Fruit fly (Drosophila melanogaster) whole organism, embryonic: ENCODE data around the gene Trxr1.
A peak's percentile ranks its signal among the peaks of the same experiment; 100 is the strongest.

Source experiments
- Abd-B ChIP-seq: fragments of 200-800 bp; sonication (Bioruptor generic); optimal IDR thresholded peaks from 2 replicates; lab custom pipeline; 2018; ENCODE audit warnings: missing biosample characterization, mild to moderate bottlenecking, missing genetic modification characterization, moderate library complexity
- Awh ChIP-seq: fragments of 200-800 bp; sonication (Bioruptor generic); IDR thresholded peaks from 2 replicates; pipeline ENCODE4, ENCODE4 v1.3.6; 2022; ENCODE audit warnings: missing biosample characterization, missing genetic modification characterization
- CG10321 ChIP-seq: fragments of 200-800 bp; sonication (Bioruptor generic); IDR thresholded peaks from 2 replicates; pipeline ENCODE4 v1.3.6; 2022; ENCODE audit warnings: missing biosample characterization, missing genetic modification characterization
- CG10979 ChIP-seq: fragments of 200-800 bp; sonication (Bioruptor generic); optimal IDR thresholded peaks from 2 replicates; lab custom pipeline; 2018; ENCODE audit warnings: missing biosample characterization, mild to moderate bottlenecking, missing genetic modification characterization, moderate library complexity
- CG11093 ChIP-seq: fragments of 200-800 bp; sonication (Bioruptor generic); IDR thresholded peaks from 3 replicates; pipeline ENCODE4 v1.3.6; 2022; ENCODE audit warnings: missing biosample characterization, missing genetic modification characterization
- CG11560 ChIP-seq: fragments of 200-800 bp; sonication (Bioruptor generic); IDR thresholded peaks from 3 replicates; pipeline ENCODE4 v1.3.6; 2022; ENCODE audit warnings: missing biosample characterization, missing genetic modification characterization
- CG12071 ChIP-seq: fragments of 200-800 bp; sonication (Bioruptor generic); optimal IDR thresholded peaks from 3 replicates; lab custom pipeline; 2018; ENCODE audit warnings: missing biosample characterization, mild to moderate bottlenecking, missing genetic modification characterization
- CG14441 ChIP-seq: fragments of 200-800 bp; sonication (Bioruptor generic); IDR thresholded peaks from 2 replicates; pipeline ENCODE4 v1.3.6; 2022; ENCODE audit warnings: missing biosample characterization, missing genetic modification characterization
- CG14667 ChIP-seq: fragments of 200-800 bp; sonication (Bioruptor generic); IDR thresholded peaks from 2 replicates; pipeline ENCODE4 v1.3.6; 2022; ENCODE audit warnings: missing biosample characterization, missing genetic modification characterization
- CG16813 ChIP-seq: fragments of 200-800 bp; sonication (Bioruptor generic); IDR thresholded peaks from 3 replicates; pipeline ENCODE4 v1.3.6; 2022; ENCODE audit warnings: missing biosample characterization, missing genetic modification characterization; ENCODE audit not compliant: partially characterized antibody
- CG17361 ChIP-seq: fragments of 200-800 bp; sonication (Bioruptor generic); IDR thresholded peaks from 3 replicates; pipeline ENCODE4 v1.3.6; 2022; ENCODE audit warnings: missing biosample characterization, missing genetic modification characterization
- CG17829 ChIP-seq: fragments of 200-800 bp; optimal IDR thresholded peaks from 2 replicates; lab custom pipeline; 2019; ENCODE audit warnings: missing biosample characterization, mild to moderate bottlenecking, missing genetic modification characterization, moderate library complexity
- CG17912 ChIP-seq: fragments of 200-800 bp; sonication (Bioruptor generic); optimal IDR thresholded peaks from 2 replicates; lab custom pipeline; 2018; ENCODE audit warnings: missing biosample characterization, mild to moderate bottlenecking, missing genetic modification characterization
- CG18619 ChIP-seq: fragments of 200-800 bp; sonication (Bioruptor generic); optimal IDR thresholded peaks from 3 replicates; lab custom pipeline; 2017; ENCODE audit warnings: missing biosample characterization, mild to moderate bottlenecking, missing genetic modification characterization
- CG2120 ChIP-seq: fragments of 200-800 bp; sonication (Bioruptor generic); optimal IDR thresholded peaks from 3 replicates; lab custom pipeline; 2016; ENCODE audit warnings: missing biosample characterization, missing genetic modification characterization
- CG2129 ChIP-seq: fragments of 200-800 bp; sonication (Bioruptor generic); IDR thresholded peaks from 2 replicates; pipeline ENCODE4 v1.3.6; 2022; ENCODE audit warnings: missing biosample characterization, missing genetic modification characterization; ENCODE audit not compliant: partially characterized antibody
- CG3995 ChIP-seq: fragments of 200-800 bp; sonication (Bioruptor generic); optimal IDR thresholded peaks from 3 replicates; lab custom pipeline; 2016; ENCODE audit warnings: missing biosample characterization, missing genetic modification characterization
- CG42726 ChIP-seq: fragments of 200-800 bp; sonication (Bioruptor generic); IDR thresholded peaks from 2 replicates; pipeline ENCODE4 v1.3.6; 2022; ENCODE audit warnings: missing biosample characterization, missing genetic modification characterization; ENCODE audit not compliant: partially characterized antibody
- CG4707 ChIP-seq: fragments of 200-800 bp; sonication (Bioruptor generic); optimal IDR thresholded peaks from 2 replicates; lab custom pipeline; 2018; ENCODE audit warnings: missing biosample characterization, mild to moderate bottlenecking, missing genetic modification characterization, moderate library complexity
- CG5245 ChIP-seq: fragments of 200-800 bp; sonication (Bioruptor generic); optimal IDR thresholded peaks from 3 replicates; lab custom pipeline; 2016; ENCODE audit warnings: missing biosample characterization, missing genetic modification characterization
- CG6683 ChIP-seq: fragments of 200-800 bp; sonication (Bioruptor generic); optimal IDR thresholded peaks from 2 replicates; lab custom pipeline; 2017; ENCODE audit warnings: missing biosample characterization, mild to moderate bottlenecking, missing genetic modification characterization, missing genetic modification reagents
- CG6689 ChIP-seq: fragments of 200-800 bp; sonication (Bioruptor generic); IDR thresholded peaks from 2 replicates; pipeline ENCODE4 v1.3.6; 2022; ENCODE audit warnings: missing biosample characterization, missing genetic modification characterization
- Dll ChIP-seq: fragments of 200-800 bp; sonication (Bioruptor generic); IDR thresholded peaks from 4 replicates; pipeline ENCODE4 v1.3.6; 2022; ENCODE audit warnings: missing biosample characterization, missing genetic modification characterization; ENCODE audit not compliant: partially characterized antibody
- Doc3 ChIP-seq: fragments of 200-800 bp; sonication (Bioruptor generic); IDR thresholded peaks from 3 replicates; pipeline ENCODE4 v1.3.6; 2022; ENCODE audit warnings: missing biosample characterization, missing genetic modification characterization; ENCODE audit not compliant: partially characterized antibody
- Hr39 ChIP-seq: fragments of >200 bp; optimal IDR thresholded peaks from 2 replicates; lab custom pipeline; 2017
- Hr51 ChIP-seq, 2 experiments: fragments of 200-800 bp; sonication (Bioruptor generic); optimal IDR thresholded peaks; 2 replicates in 1 of 2; 3 replicates in 1 of 2; lab custom pipeline; 2016 to 2018; ENCODE audit warnings: missing biosample characterization in 2 of 2, missing genetic modification characterization in 2 of 2, mild to moderate bottlenecking in 1 of 2, moderate library complexity in 1 of 2
- Myb ChIP-seq: fragments of 200-800 bp; sonication (Bioruptor generic); optimal IDR thresholded peaks from 2 replicates; lab custom pipeline; 2016; ENCODE audit warnings: missing biosample characterization, missing genetic modification characterization
- Nf-YA ChIP-seq: fragments of 200-800 bp; sonication (Bioruptor generic); IDR thresholded peaks from 2 replicates; pipeline ENCODE4 v1.3.6; 2022; ENCODE audit warnings: missing biosample characterization, missing genetic modification characterization
- bsh ChIP-seq, 2 experiments: fragments of 200-800 bp; sonication (Bioruptor generic); optimal IDR thresholded peaks; 2 replicates each; lab custom pipeline; 2017 to 2018; ENCODE audit warnings: mild to moderate bottlenecking in 2 of 2, missing biosample characterization in 2 of 2, missing genetic modification characterization in 2 of 2, moderate library complexity in 1 of 2
- dmrt99B ChIP-seq: fragments of 200-800 bp; sonication (Bioruptor generic); optimal IDR thresholded peaks from 2 replicates; lab custom pipeline; 2018; ENCODE audit warnings: missing biosample characterization, mild to moderate bottlenecking, missing genetic modification characterization, moderate library complexity
- dysf ChIP-seq: fragments of 200-800 bp; sonication (Bioruptor generic); IDR thresholded peaks from 3 replicates; pipeline ENCODE4 v1.3.6; 2022; ENCODE audit warnings: missing biosample characterization, missing genetic modification characterization
- emc ChIP-seq: fragments of 200-800 bp; sonication (Bioruptor generic); optimal IDR thresholded peaks from 2 replicates; lab custom pipeline; 2016; ENCODE audit warnings: missing biosample characterization, missing genetic modification characterization
- eve ChIP-seq, 2 experiments: fragments of >200 bp; optimal IDR thresholded peaks; 2 replicates each; lab custom pipeline; 2017; ENCODE audit warnings: missing biosample characterization in 2 of 2, missing genetic modification characterization in 2 of 2
- ewg ChIP-seq: fragments of 200-800 bp; sonication (Bioruptor generic); optimal IDR thresholded peaks from 3 replicates; lab custom pipeline; 2017; ENCODE audit warnings: mild to moderate bottlenecking, missing biosample characterization, missing genetic modification reagents, missing genetic modification characterization
- eyg ChIP-seq: fragments of 200-800 bp; sonication (Bioruptor generic); optimal IDR thresholded peaks from 3 replicates; lab custom pipeline; 2016; ENCODE audit warnings: missing biosample characterization, missing genetic modification characterization
- gce ChIP-seq: fragments of 200-800 bp; sonication (Bioruptor generic); IDR thresholded peaks from 3 replicates; pipeline ENCODE4 v1.3.6; 2022; ENCODE audit warnings: missing biosample characterization, missing genetic modification characterization
- grau ChIP-seq: fragments of 200-800 bp; optimal IDR thresholded peaks from 3 replicates; lab custom pipeline; 2019; ENCODE audit warnings: missing biosample characterization, mild to moderate bottlenecking, missing genetic modification characterization, moderate library complexity
- ham ChIP-seq: fragments of 200-800 bp; sonication (Bioruptor generic); IDR thresholded peaks from 2 replicates; pipeline ENCODE4 v1.3.6; 2022; ENCODE audit warnings: missing biosample characterization, missing genetic modification characterization
- insv ChIP-seq, 2 experiments: fragments of 200-800 bp; sonication (Bioruptor generic); optimal IDR thresholded peaks; 3 replicates each; lab custom pipeline; 2016 to 2018; ENCODE audit warnings: missing biosample characterization in 2 of 2, missing genetic modification characterization in 2 of 2
- inv ChIP-seq: fragments of 200-800 bp; sonication (Bioruptor generic); IDR thresholded peaks from 2 replicates; pipeline ENCODE4 v1.3.6; 2022; ENCODE audit warnings: missing biosample characterization, missing genetic modification characterization; ENCODE audit not compliant: partially characterized antibody
- nerfin-2 ChIP-seq: fragments of 200-800 bp; sonication (Bioruptor generic); IDR thresholded peaks from 2 replicates; pipeline ENCODE4 v1.3.6; 2022; ENCODE audit warnings: missing biosample characterization, missing genetic modification characterization; ENCODE audit not compliant: partially characterized antibody
- oc ChIP-seq: fragments of 200-800 bp; sonication (Bioruptor generic); optimal IDR thresholded peaks from 2 replicates; lab custom pipeline; 2018; ENCODE audit warnings: missing biosample characterization, mild to moderate bottlenecking, missing genetic modification characterization, moderate library complexity
- otp ChIP-seq: fragments of 200-800 bp; sonication (Bioruptor generic); IDR thresholded peaks from 3 replicates; pipeline ENCODE4, ENCODE4 v1.3.6; 2022; ENCODE audit warnings: missing biosample characterization, missing genetic modification characterization
- sens ChIP-seq: fragments of 200-800 bp; sonication (Bioruptor generic); peaks from one replicate; lab custom pipeline; 2016; ENCODE audit warnings: missing biosample characterization, missing genetic modification characterization
- tap ChIP-seq: fragments of 200-800 bp; optimal IDR thresholded peaks from 3 replicates; lab custom pipeline; 2019; ENCODE audit warnings: missing biosample characterization, mild to moderate bottlenecking, missing genetic modification characterization, moderate library complexity
- ttk ChIP-seq: fragments of 200-800 bp; sonication (Bioruptor generic); IDR thresholded peaks from 2 replicates; pipeline ENCODE4 v2.1.2; 2022; ENCODE audit warnings: missing biosample characterization, missing genetic modification characterization
- zfh2 ChIP-seq: fragments of 200-800 bp; sonication (Bioruptor generic); optimal IDR thresholded peaks from 2 replicates; lab custom pipeline; 2016; ENCODE audit warnings: missing biosample characterization, missing genetic modification characterization

The Trxr1 gene

dm6 chrX:8273291-8273690 lies 31.0 kb downstream of the Trxr1 start, which contains the start of gene CG1636 (continued):
- TF ChIP-seq CG3995 (GFP tag; lab: Kevin White, UChicago) (peak; percentile 87), CG42726 (GFP tag; lab: Robert Waterston, UW) (peak; percentile 88; the same call in 1 of the 2 replicates), CG12071 (GFP tag; lab: Kevin White, UChicago) (no peak), eve (GFP tag; optimal IDR thresholded peaks at IDR 0.05; lab: Kevin White, UChicago) (no peak), oc (tag; lab: Kevin White, UChicago) (no peak), Dll (GFP tag; lab: Robert Waterston, UW) (peak; percentile 87), Abd-B (no peak), CG14667 (GFP tag; lab: Robert Waterston, UW) (no peak), nerfin-2 (GFP tag; lab: Robert Waterston, UW) (peak; percentile 58; the same call in 1 of the 2 replicates), dmrt99B (tag; lab: Kevin White, UChicago) (no peak), Doc3 (GFP tag; lab: Robert Waterston, UW) (peak; percentile 86)
- TF ChIP-seq, all 482 proteins: peak for 48

dm6 chrX:8273799-8274484 lies 31.6 kb downstream of the Trxr1 start, which contains the start of gene CG15343:
Gene CG15343, minus strand, starts transcription at chrX:8273806.
- TF ChIP-seq CG6689, result 0 out of 2 replicates have a peak, but pooled peaks have one; percentile 10
- TF ChIP-seq ttk (GFP tag; lab: Robert Waterston, UW), result peak; percentile 42; the same call in 1 of the 2 replicates
- TF ChIP-seq grau (tag; lab: Kevin White, UChicago), result peak; percentile 20
- TF ChIP-seq tap, result no peak
- TF ChIP-seq CG17912 (GFP tag; lab: Kevin White, UChicago), result no peak
- no peak for TF ChIP-seq otp (GFP tag; lab: Robert Waterston, UW)
- TF ChIP-seq Hr51 (GFP tag; optimal IDR thresholded peaks at IDR 0.05; lab: Kevin White, UChicago), result peak in 1 of 2 experiments; percentile 18
- TF ChIP-seq Nf-YA, result no peak
- TF ChIP-seq CG4707 (GFP tag; lab: Kevin White, UChicago), result no peak
- TF ChIP-seq CG10979, result peak; percentile 4
- peak; percentile 79 for TF ChIP-seq sens (GFP tag; lab: Kevin White, UChicago)
- peak; percentile 31 for TF ChIP-seq zfh2 (GFP tag; lab: Kevin White, UChicago)
- no peak for TF ChIP-seq CG6683 (GFP tag; lab: Kevin White, UChicago)
- TF ChIP-seq Awh (GFP tag; lab: Robert Waterston, UW), result 0 out of 2 replicates have a peak, but pooled peaks have one; percentile 30
- TF ChIP-seq dysf (GFP tag; lab: Robert Waterston, UW), result peak; percentile 49; the same call in 1 of the 3 replicates
- TF ChIP-seq Myb (GFP tag; lab: Kevin White, UChicago), result no peak
- TF ChIP-seq CG16813, result peak; percentile 6; the same call in 1 of the 3 replicates
- no peak for TF ChIP-seq CG2129
- TF ChIP-seq ewg, result no peak
- no peak for TF ChIP-seq gce (GFP tag; lab: Robert Waterston, UW)
- peak in 1 of 2 experiments; percentile 4 for TF ChIP-seq bsh (GFP tag; optimal IDR thresholded peaks at IDR 0.05; lab: Kevin White, UChicago)
- no peak for TF ChIP-seq Hr39 (lab: Kevin White, UChicago)
- TF ChIP-seq CG17829 (tag; lab: Kevin White, UChicago), result no peak
- TF ChIP-seq CG11093 (GFP tag; lab: Robert Waterston, UW), result no peak
- no peak for TF ChIP-seq emc (GFP tag; lab: Kevin White, UChicago)
- TF ChIP-seq inv (GFP tag; lab: Robert Waterston, UW), result no peak
- TF ChIP-seq CG18619 (GFP tag; lab: Kevin White, UChicago), result peak; percentile 32
- peak; percentile 26; the same call in 1 of the 3 replicates for TF ChIP-seq CG11560 (tag; lab: Robert Waterston, UW)
- peak; percentile 67 for TF ChIP-seq CG2120 (GFP tag; lab: Kevin White, UChicago)
- peak; percentile 28 for TF ChIP-seq CG5245 (GFP tag; lab: Kevin White, UChicago)
- peak; percentile 37; the same call in 1 of the 2 replicates for TF ChIP-seq CG14441 (GFP tag; lab: Robert Waterston, UW)
- TF ChIP-seq ham (GFP tag; lab: Robert Waterston, UW), result no peak
- TF ChIP-seq insv (GFP tag; optimal IDR thresholded peaks at IDR 0.05; lab: Kevin White, UChicago), result no peak
- 0 out of 3 replicates have a peak, but pooled peaks have one; percentile 29 for TF ChIP-seq CG17361
- no peak for TF ChIP-seq CG10321 (GFP tag; lab: Robert Waterston, UW)
- no peak for TF ChIP-seq eyg (GFP tag; lab: Kevin White, UChicago)
